Fruit fly (Drosophila melanogaster): ENCODE data around the gene CG6927.
A peak's percentile ranks its signal among the peaks of the same experiment; 100 is the strongest.

DNA sequence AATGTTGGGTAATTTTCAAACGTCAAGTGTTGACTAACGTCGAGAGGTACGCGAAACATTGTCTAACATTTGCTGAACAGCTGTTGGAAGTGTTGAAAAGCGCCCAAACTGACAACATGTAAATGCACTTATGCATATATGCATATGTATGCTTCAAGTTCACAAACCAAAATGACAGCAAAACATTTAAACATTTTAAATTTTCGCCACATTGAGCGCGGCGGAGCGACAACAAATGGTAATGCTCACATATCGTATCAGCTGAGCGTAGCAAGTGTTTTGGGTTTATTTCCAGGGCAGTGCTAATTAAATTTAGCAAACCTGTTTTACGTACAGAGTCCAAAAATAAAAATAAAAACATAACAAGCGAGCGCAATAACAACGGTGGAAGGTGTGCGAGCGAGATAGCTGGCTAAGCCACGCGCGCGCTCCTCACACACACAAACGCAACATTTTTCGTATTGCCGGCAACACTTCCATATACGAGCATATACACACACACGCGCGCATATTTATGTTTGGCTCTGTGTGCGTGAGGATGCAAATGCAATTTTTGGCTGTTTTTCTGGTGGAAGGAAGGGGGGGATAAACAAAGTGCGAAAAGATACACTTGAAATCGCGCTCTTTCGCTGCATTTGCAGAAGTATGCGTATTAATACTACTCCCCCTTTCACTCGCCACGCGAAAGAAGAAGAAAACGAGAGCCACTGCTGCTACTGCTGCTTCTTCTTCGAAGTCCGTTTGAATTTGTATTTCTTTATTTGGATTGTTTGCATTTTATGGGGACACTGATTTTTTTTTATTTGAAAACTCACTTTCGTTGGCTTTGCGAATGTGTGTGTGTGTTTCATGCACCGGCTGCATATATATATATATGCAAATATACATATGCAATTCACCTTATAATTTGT lies 23.7 kb downstream of the CG6927 start:
- TF ChIP-seq CG11617 (GFP tag; optimal IDR thresholded peaks at IDR 0.05) (peak; percentile 82), Hr96 (GFP tag; optimal IDR thresholded peaks at IDR 0.05) (no peak), CG5204 (GFP tag; optimal IDR thresholded peaks at IDR 0.05) (peak; percentile 58), cnc (optimal IDR thresholded peaks at IDR 0.05) (no peak), Crg-1 (GFP tag; optimal IDR thresholded peaks at IDR 0.05) (peak; percentile 87), CG1620 (GFP tag; optimal IDR thresholded peaks at IDR 0.05) (peak; percentile 78), Clk (GFP tag; optimal IDR thresholded peaks at IDR 0.05) (peak; percentile 10), tj (GFP tag; optimal IDR thresholded peaks at IDR 0.05) (peak; percentile 77), cic (GFP tag; optimal IDR thresholded peaks at IDR 0.05) (peak; percentile 48), pad (GFP tag; optimal IDR thresholded peaks at IDR 0.05) (peak; percentile 76), CG12768 (GFP tag; optimal IDR thresholded peaks at IDR 0.05) (peak; percentile 62), kay (GFP tag; ENCODE audit: borderline replicate concordance) (no peak), toe (GFP tag; optimal IDR thresholded peaks at IDR 0.05) (no peak), Mnt (GFP tag; optimal IDR thresholded peaks at IDR 0.05) (peak; percentile 90)

Measured in whole organism, adult.